Fruit fly (Drosophila melanogaster) S2 (cell line): ENCODE data around the gene Sap130.

Source experiments
- CG8478 ChIP-seq: fragments of >200 bp; optimal IDR thresholded peaks from 2 replicates; lab custom pipeline; 2018
- CTCF ChIP-seq, 2 experiments: fragments of >200 bp; optimal IDR thresholded peaks; 2 replicates each; lab custom pipeline; 2018

- no peak for TF ChIP-seq CG8478 (lab: Kevin White, UChicago)
- no peak for TF ChIP-seq CTCF (optimal IDR thresholded peaks at IDR 0.05; lab: Kevin White, UChicago)
Observed at dm6 chr3L:12832355-12832881, 26.7 kb downstream of the Sap130 start.
